Fruit fly (Drosophila melanogaster): Measurements from ENCODE around the gene Pmvk.

Pmvk gene

dm6 chr2L:19574959-19575625 is 5.1 kb downstream of the Pmvk start:
- TF ChIP-seq CG8478 (optimal IDR thresholded peaks at IDR 0.05) (no peak), CTCF (optimal IDR thresholded peaks at IDR 0.05) (no peak)

DNA sequence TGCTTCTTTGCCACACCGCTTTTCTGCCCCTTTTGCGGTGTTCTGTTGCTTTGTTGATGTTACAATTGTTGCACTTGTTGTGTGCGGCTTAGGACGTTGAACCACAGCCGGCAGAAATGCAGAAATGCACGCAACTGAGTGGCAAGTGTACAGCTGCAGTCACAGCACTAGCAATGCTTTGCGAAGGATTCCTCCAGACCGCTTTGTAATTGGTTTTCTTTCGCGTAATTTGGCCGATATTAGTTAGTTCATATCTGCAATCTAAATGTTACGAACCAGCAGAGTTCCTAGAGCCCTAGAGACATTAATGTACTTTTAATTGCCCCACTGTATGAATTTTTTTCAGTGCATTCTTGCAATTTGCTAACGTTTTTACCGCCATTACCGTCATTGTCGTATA is 5.8 kb downstream of the Pmvk start:
- TF ChIP-seq CG8478 (optimal IDR thresholded peaks at IDR 0.05) (no peak), CTCF (optimal IDR thresholded peaks at IDR 0.05) (no peak)

DNA sequence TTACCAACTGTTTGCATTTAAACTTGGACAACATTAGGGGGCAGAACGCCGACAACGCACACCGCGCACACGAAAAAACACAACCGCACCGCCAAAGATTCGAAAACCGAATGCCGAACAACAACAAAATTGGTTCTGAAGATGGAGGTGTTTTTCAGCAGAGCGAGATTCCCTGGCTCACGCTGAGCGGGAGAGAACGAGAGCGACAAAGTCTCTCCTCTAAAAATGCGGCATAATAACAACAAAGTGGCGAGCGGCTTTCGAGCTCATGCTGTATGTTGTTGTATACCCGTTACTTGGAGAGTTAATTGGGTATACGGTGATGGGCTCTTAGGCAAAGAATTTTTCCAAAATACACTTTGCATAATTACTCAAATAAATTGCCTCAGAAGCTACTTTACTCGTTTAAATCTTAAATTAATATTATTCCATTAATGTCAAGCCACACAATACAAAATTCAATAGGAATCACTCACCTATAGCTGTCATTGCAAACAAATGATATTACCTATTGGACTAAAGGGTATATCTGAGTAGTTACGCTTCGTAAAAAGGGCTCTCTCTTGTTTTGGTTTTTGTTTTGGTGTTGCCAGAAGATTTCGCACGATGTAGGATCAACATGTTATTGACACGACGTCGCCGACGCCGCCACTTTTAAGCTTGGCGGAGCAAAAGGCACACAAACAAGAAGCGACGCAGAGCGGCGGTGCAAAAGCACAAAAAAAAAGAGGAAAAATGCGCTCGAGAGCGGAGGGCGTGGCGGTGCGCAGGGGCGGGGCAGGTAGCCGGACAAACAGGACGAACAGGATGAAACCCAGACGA is 7.4 kb downstream of the Pmvk start:
- TF ChIP-seq CTCF (optimal IDR thresholded peaks at IDR 0.05), result no peak
- no peak for TF ChIP-seq CG8478 (optimal IDR thresholded peaks at IDR 0.05)

dm6 chr2L:19571574-19572495 is 8.3 kb downstream of the Pmvk start:
- no peak for TF ChIP-seq CTCF (optimal IDR thresholded peaks at IDR 0.05)
- no peak for TF ChIP-seq CG8478 (optimal IDR thresholded peaks at IDR 0.05)

dm6 chr2L:19570806-19571254 is 9.3 kb downstream of the Pmvk start:
- no peak for TF ChIP-seq CG8478 (optimal IDR thresholded peaks at IDR 0.05)
- no peak for TF ChIP-seq CTCF (optimal IDR thresholded peaks at IDR 0.05)

- TF ChIP-seq CG8478 (optimal IDR thresholded peaks at IDR 0.05) (no peak), CTCF (optimal IDR thresholded peaks at IDR 0.05) (no peak)
Observed at dm6 chr2L:19567305-19567898, 12.7 kb downstream of the Pmvk start.

- TF ChIP-seq CG8478 (optimal IDR thresholded peaks at IDR 0.05) (no peak), CTCF (optimal IDR thresholded peaks at IDR 0.05) (no peak)
Observed at dm6 chr2L:19565233-19565898, 14.8 kb downstream of the Pmvk start, which contains the start of gene CG13077. CG13077 (plus strand) TSS chr2L:19565863.

DNA sequence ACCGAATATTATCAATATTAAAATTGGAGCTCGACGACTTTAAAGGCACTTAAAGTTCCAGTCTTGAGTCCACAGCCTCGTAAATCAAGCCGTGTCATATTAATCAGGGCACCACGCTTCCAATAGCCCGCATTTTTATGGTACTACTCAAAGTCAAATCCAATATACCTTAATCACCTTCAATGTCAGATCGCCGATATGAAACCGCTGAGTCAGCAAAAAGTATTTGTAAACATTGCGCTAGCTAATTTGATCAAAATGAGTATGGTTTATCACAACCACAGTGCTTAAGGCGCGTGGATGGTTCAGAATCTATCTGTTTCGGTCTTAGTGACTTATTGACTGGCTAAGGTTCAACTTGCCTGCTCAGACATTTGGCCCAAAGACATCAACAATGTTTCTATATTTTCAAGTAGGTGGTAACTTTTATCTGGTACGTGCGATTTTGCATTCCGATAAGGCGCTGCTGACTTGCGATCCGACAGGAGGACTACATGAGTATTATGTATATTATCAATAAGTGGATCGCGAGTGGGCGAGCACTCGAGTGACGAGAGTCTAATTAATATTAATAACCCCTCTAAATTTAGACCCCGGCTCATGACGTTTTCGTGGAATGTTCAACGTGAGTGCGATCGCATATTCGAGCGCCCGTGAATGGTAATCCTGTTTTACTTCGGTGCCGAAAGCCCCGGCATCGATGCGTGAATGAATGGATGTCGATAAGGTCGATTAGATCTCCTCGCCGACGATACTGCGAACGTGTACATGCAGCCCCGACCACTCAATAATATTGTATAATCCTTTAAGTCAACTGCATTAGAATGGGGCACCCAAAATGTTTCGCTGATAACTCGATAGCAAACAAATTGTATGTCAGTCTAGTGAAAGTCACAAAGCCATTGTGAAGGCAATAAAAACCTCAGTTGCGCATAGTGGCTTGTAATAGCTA is 16.8 kb downstream of the Pmvk start, which contains the start of gene CG13078:
Gene CG13078, plus strand, starts transcription at position 902 of the 952 bp plus-strand sequence.
- TF ChIP-seq CG8478 (optimal IDR thresholded peaks at IDR 0.05), result no peak
- no peak for TF ChIP-seq CTCF (optimal IDR thresholded peaks at IDR 0.05)

dm6 chr2L:19549412-19549811 is 30.7 kb downstream of the Pmvk start:
- no peak for TF ChIP-seq CG8478 (optimal IDR thresholded peaks at IDR 0.05)
- TF ChIP-seq CTCF (optimal IDR thresholded peaks at IDR 0.05), result no peak

- no peak for TF ChIP-seq CTCF (optimal IDR thresholded peaks at IDR 0.05)
- TF ChIP-seq CG8478 (optimal IDR thresholded peaks at IDR 0.05), result no peak
Observed at dm6 chr2L:19548158-19548557, 32.0 kb downstream of the Pmvk start, which contains the start of gene Tep4. Tep4 (plus strand) TSS chr2L:19548507.

dm6 chr2L:19546869-19547710 is 33.1 kb downstream of the Pmvk start, which contains the start of gene CG10337:
CG10337 (minus strand) TSS chr2L:19546959.
- TF ChIP-seq CG8478 (optimal IDR thresholded peaks at IDR 0.05) (no peak), CTCF (optimal IDR thresholded peaks at IDR 0.05) (no peak)

dm6 chr2L:19543010-19543564 is 37.1 kb downstream of the Pmvk start:
- TF ChIP-seq CTCF (optimal IDR thresholded peaks at IDR 0.05) (no peak), CG8478 (optimal IDR thresholded peaks at IDR 0.05) (no peak)

All from S2 (cell line).